Fruit fly (Drosophila melanogaster) S2 (cell line): Measurements from ENCODE around the gene Acyp.

ENCODE experiments used
- CG8478 ChIP-seq: fragments of >200 bp; optimal IDR thresholded peaks from 2 replicates; lab custom pipeline; 2018
- CTCF ChIP-seq, 2 experiments: fragments of >200 bp; optimal IDR thresholded peaks; 2 replicates each; lab custom pipeline; 2018

Gene Acyp

dm6 chr2L:13911783-13912182 lies at the start of gene Acyp:
Gene Acyp (plus strand): TSS chr2L:13912083.
- TF ChIP-seq CTCF (optimal IDR thresholded peaks at IDR 0.05; lab: Kevin White, UChicago), result no peak
- no peak for TF ChIP-seq CG8478 (lab: Kevin White, UChicago)

dm6 chr2L:13867653-13868052 lies 44.2 kb upstream of the Acyp start:
- TF ChIP-seq CTCF (optimal IDR thresholded peaks at IDR 0.05; lab: Kevin White, UChicago) (no peak), CG8478 (lab: Kevin White, UChicago) (no peak)

dm6 chr2L:13869400-13869799 lies 42.5 kb upstream of the Acyp start:
- TF ChIP-seq CG8478 (lab: Kevin White, UChicago), result no peak
- no peak for TF ChIP-seq CTCF (optimal IDR thresholded peaks at IDR 0.05; lab: Kevin White, UChicago)

- TF ChIP-seq CG8478 (lab: Kevin White, UChicago) (no peak), CTCF (optimal IDR thresholded peaks at IDR 0.05; lab: Kevin White, UChicago) (no peak)
These were observed 38.7 kb upstream of the Acyp start for dm6 chr2L:13873147-13873546.

- TF ChIP-seq CG8478 (lab: Kevin White, UChicago), result no peak
- no peak for TF ChIP-seq CTCF (optimal IDR thresholded peaks at IDR 0.05; lab: Kevin White, UChicago)
These were observed 35.2 kb upstream of the Acyp start for dm6 chr2L:13876698-13877097.

- no peak for TF ChIP-seq CG8478 (lab: Kevin White, UChicago)
- no peak for TF ChIP-seq CTCF (optimal IDR thresholded peaks at IDR 0.05; lab: Kevin White, UChicago)
These were observed 33.8 kb upstream of the Acyp start for dm6 chr2L:13877934-13878580.

dm6 chr2L:13878801-13879200 lies 33.1 kb upstream of the Acyp start:
- TF ChIP-seq CTCF (optimal IDR thresholded peaks at IDR 0.05; lab: Kevin White, UChicago) (no peak), CG8478 (lab: Kevin White, UChicago) (no peak)

dm6 chr2L:13881387-13881902 lies 30.4 kb upstream of the Acyp start:
- TF ChIP-seq CTCF (optimal IDR thresholded peaks at IDR 0.05; lab: Kevin White, UChicago) (no peak), CG8478 (lab: Kevin White, UChicago) (no peak)

dm6 chr2L:13881939-13882338 lies 29.9 kb upstream of the Acyp start:
- TF ChIP-seq CG8478 (lab: Kevin White, UChicago) (no peak), CTCF (optimal IDR thresholded peaks at IDR 0.05; lab: Kevin White, UChicago) (no peak)

dm6 chr2L:13884063-13884656 lies 27.7 kb upstream of the Acyp start:
- TF ChIP-seq CTCF (optimal IDR thresholded peaks at IDR 0.05; lab: Kevin White, UChicago) (no peak), CG8478 (lab: Kevin White, UChicago) (no peak)

dm6 chr2L:13884678-13885303 lies 27.1 kb upstream of the Acyp start:
- TF ChIP-seq CTCF (optimal IDR thresholded peaks at IDR 0.05; lab: Kevin White, UChicago) (no peak), CG8478 (lab: Kevin White, UChicago) (no peak)

dm6 chr2L:13886326-13887073 lies 25.4 kb upstream of the Acyp start:
- no peak for TF ChIP-seq CG8478 (lab: Kevin White, UChicago)
- TF ChIP-seq CTCF (optimal IDR thresholded peaks at IDR 0.05; lab: Kevin White, UChicago), result no peak

- no peak for TF ChIP-seq CTCF (optimal IDR thresholded peaks at IDR 0.05; lab: Kevin White, UChicago)
- TF ChIP-seq CG8478 (lab: Kevin White, UChicago), result no peak
These were observed 21.9 kb upstream of the Acyp start for dm6 chr2L:13889934-13890333.

dm6 chr2L:13892826-13893225 lies 19.1 kb upstream of the Acyp start:
- TF ChIP-seq CTCF (optimal IDR thresholded peaks at IDR 0.05; lab: Kevin White, UChicago), result peak; percentile 11 to 28
- no peak for TF ChIP-seq CG8478 (lab: Kevin White, UChicago)

dm6 chr2L:13893439-13893838 lies 18.4 kb upstream of the Acyp start:
- no peak for TF ChIP-seq CG8478 (lab: Kevin White, UChicago)
- no peak for TF ChIP-seq CTCF (optimal IDR thresholded peaks at IDR 0.05; lab: Kevin White, UChicago)
